Worm (Caenorhabditis elegans) whole organism, L4/young adult: ENCODE data around the gene F35D11.4.

Experiments
- W03F9.2 ChIP-seq: fragments of 150-350 bp; optimal IDR thresholded peaks from 2 replicates; lab custom pipeline; 2014; ENCODE audit warnings: missing biosample characterization, missing genetic modification characterization
- him-1 ChIP-seq: sonication (generic microtip); optimal IDR thresholded peaks from 2 replicates; lab custom pipeline; 2016; ENCODE audit warnings: missing genotype, missing genetic modification reagents, missing genetic modification characterization, missing compliant biosample characterization

DNA sequence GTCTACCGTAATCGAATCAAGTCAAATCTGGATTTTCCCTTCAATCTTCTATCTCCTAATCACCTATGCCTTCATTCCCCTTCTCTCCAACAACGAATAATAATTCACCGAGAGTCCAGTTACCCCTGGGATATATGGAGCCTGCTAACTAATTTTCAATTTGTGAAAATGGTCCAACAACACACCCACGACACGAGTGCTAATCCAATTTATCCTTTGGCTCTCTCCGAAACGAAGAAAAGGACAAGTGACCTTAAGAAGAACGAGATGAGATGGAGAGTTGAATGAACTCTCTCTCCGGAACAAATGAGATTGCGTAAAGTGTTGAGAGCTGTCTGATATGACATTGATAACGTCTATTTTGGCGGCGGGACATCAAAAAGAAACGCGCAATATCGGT, 18.9 kb upstream of the F35D11.4 start:
- no peak for TF ChIP-seq W03F9.2
- TF ChIP-seq him-1 (tag; lab: Kevin White, UChicago), result no peak
